Worm (Caenorhabditis elegans): Measurements from ENCODE around the gene grd-7.

Gene grd-7

DNA sequence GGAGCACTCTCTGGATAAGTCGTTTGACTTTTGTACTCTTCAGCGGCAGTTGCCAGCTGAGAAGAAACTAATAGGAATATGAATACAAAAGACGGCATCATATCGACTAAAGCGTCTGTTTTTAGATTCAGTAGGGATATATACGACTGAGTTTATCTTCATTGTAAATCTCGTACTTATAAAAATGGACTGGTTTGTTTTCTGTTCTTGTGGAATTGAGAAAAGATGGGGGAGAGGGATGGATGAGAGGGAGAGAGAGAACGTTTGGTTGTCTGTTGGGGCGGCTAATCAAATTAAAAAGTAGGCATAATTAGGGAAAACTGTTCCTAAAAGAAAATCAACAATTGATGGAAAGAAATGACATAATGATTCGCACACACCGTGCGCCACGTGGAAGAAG is at the start of gene grd-7:
Gene grd-7, minus strand, starts transcription at position 101 of the 400 bp plus-strand sequence.
- no peak for TF ChIP-seq ama-1 (optimal IDR thresholded peaks at IDR 0.05)
- no peak for TF ChIP-seq nhr-129 (tag; optimal IDR thresholded peaks at IDR 0.05)

DNA sequence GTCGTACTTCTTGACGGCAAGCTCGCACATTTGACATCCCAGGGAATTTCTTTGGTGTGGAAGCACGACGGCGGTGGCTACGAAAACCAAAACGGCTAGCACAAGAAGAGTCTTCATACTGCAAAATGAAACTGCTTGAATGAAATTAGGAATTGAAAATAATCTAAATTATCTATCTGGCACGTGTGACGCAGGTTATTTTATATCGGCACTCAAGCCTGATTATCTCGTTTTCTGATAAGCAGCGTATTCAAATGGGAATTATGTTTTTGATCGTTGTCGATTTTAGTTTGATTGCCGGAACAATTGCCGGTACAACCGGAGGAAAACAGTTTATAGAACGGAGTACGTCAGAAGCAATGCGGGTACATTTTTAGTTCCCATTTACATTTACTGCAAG is 49.4 kb upstream of the grd-7 start, which contains the start of gene spp-4:
Gene spp-4, minus strand, starts transcription at position 118 of the 400 bp plus-strand sequence.
- TF ChIP-seq blmp-1 (tag; optimal IDR thresholded peaks at IDR 0.05; ENCODE audit: insufficient read depth) (no peak), nhr-129 (tag; optimal IDR thresholded peaks at IDR 0.05) (no peak), nhr-21 (tag; optimal IDR thresholded peaks at IDR 0.05) (no peak), sma-9 (GFP tag; optimal IDR thresholded peaks at IDR 0.05) (peak; percentile 27), sma-9 (tag; optimal IDR thresholded peaks at IDR 0.05) (no peak), fos-1 (tag; optimal IDR thresholded peaks at IDR 0.05) (peak; percentile 3), mab-5 (tag; optimal IDR thresholded peaks at IDR 0.05) (no peak), Y55F3AM.14 (GFP tag; optimal IDR thresholded peaks at IDR 0.05) (no peak)

DNA sequence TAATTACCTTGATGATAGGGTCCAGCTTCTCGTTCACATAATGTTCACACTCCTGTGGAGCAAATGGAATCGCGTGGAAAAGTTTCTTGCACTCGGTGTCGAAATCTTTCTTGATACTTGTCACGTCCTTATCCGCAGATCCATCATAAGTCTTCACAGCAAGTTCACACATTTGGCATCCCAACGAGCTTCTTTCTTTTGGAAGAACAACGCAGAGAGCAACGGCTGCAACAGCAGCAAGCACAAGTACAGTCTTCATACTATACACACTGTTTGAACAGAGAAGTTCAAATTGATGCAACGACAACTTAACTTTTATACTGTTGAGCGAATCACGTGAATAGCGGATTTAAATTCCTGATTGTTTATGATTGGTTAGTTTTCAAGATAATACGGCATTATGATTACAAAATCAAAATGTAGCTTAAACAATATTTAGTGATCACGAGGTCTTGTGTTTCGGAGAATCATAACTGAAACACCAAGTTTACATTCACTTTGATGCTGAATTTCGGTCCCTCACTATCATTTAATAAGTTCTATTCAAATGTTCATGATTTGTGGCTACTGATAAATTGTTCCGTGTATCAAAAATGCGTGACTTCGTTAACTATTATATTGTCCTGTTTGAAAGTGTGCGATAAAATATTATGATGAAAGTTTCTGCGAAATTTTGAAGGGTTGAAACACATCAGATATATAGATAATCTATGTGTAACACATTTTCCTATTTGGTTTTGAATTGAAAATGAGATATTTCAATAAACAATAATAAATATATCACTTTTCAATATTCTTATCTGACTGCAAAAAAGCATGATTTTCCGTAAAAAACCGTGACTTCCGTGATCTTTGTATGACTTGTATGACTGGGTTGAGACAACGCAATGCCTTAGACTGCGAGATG is 47.5 kb upstream of the grd-7 start, which contains the start of the genes spp-2 and spp-6:
Gene spp-2, minus strand, starts transcription at position 334 of the 907 bp plus-strand sequence.
Gene spp-6, plus strand, starts transcription at position 857 of the 907 bp plus-strand sequence.
- no peak for TF ChIP-seq nhr-6 (tag; optimal IDR thresholded peaks at IDR 0.05)
- peak; percentile 61 for TF ChIP-seq skn-1 (tag; optimal IDR thresholded peaks at IDR 0.05)
- no peak for TF ChIP-seq unc-39 (tag; optimal IDR thresholded peaks at IDR 0.05)
- no peak for TF ChIP-seq C34F6.9 (tag; optimal IDR thresholded peaks at IDR 0.05)
- TF ChIP-seq ztf-1 (GFP tag; conservative IDR thresholded peaks at IDR 0.05), result no peak
- no peak for TF ChIP-seq egl-27 (tag; optimal IDR thresholded peaks at IDR 0.05)
- TF ChIP-seq crh-2 (tag; optimal IDR thresholded peaks at IDR 0.05), result peak; percentile 22
- TF ChIP-seq F13H6.1 (tag; optimal IDR thresholded peaks at IDR 0.05), result no peak
- no peak for TF ChIP-seq R02D3.7 (tag; optimal IDR thresholded peaks at IDR 0.05)
- TF ChIP-seq sma-9 (GFP tag; optimal IDR thresholded peaks at IDR 0.05), result peak; percentile 2
- TF ChIP-seq sma-9 (tag; optimal IDR thresholded peaks at IDR 0.05), result no peak
- no peak for TF ChIP-seq lin-39 (tag; optimal IDR thresholded peaks at IDR 0.05)
- TF ChIP-seq nhr-11 (tag; optimal IDR thresholded peaks at IDR 0.05), result no peak
- TF ChIP-seq mbf-1 (tag; optimal IDR thresholded peaks at IDR 0.05), result no peak
- no peak for TF ChIP-seq unc-62 (GFP tag; optimal IDR thresholded peaks at IDR 0.05)
- TF ChIP-seq sem-4 (tag; optimal IDR thresholded peaks at IDR 0.05), result no peak
- TF ChIP-seq elt-1 (tag; optimal IDR thresholded peaks at IDR 0.05), result no peak
- no peak for TF ChIP-seq mdl-1 (tag; optimal IDR thresholded peaks at IDR 0.05)
- no peak for TF ChIP-seq ztf-4 (tag; optimal IDR thresholded peaks at IDR 0.05)
- peak; percentile 53 for TF ChIP-seq fos-1 (tag; optimal IDR thresholded peaks at IDR 0.05)
- no peak for TF ChIP-seq mab-5 (tag; optimal IDR thresholded peaks at IDR 0.05)
- TF ChIP-seq ama-1 (optimal IDR thresholded peaks at IDR 0.05), result peak; percentile 60
- no peak for TF ChIP-seq nhr-129 (tag; optimal IDR thresholded peaks at IDR 0.05)
- no peak for TF ChIP-seq zag-1 (tag; optimal IDR thresholded peaks at IDR 0.05)
- no peak for TF ChIP-seq aly-2 (tag; optimal IDR thresholded peaks at IDR 0.05)
- no peak for TF ChIP-seq lin-11 (tag; optimal IDR thresholded peaks at IDR 0.05)
- TF ChIP-seq nhr-10 (tag; optimal IDR thresholded peaks at IDR 0.05), result no peak
- peak; percentile 10 for TF ChIP-seq gmeb-1 (tag; optimal IDR thresholded peaks at IDR 0.05)

DNA sequence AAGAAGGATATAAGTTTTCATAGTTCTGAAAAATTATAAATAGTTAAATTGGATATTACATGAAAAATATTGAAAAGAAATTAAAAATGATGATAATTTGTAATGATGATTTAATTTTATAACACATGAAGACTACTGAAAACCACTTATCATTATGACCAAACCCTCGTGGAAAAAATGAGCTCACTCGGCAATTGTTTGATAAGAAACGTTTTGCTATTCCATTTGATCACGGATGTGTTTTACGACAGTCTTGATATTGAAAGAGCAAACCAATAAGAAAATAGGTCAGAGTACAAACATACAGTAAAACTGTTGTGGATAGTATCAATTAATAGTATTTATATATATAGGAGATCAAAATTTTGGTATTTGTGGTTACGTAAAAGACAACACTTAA is 46.0 kb upstream of the grd-7 start, which contains the start of gene spp-3:
Gene spp-3, minus strand, starts transcription at position 25 of the 400 bp plus-strand sequence.
- TF ChIP-seq crh-2 (tag; optimal IDR thresholded peaks at IDR 0.05) (peak; percentile 43), egl-27 (tag; optimal IDR thresholded peaks at IDR 0.05) (no peak), nhr-6 (tag; optimal IDR thresholded peaks at IDR 0.05) (no peak), sma-3 (GFP tag; optimal IDR thresholded peaks at IDR 0.05) (peak; percentile 7), ZK546.5 (tag; optimal IDR thresholded peaks at IDR 0.05) (no peak), lsy-2 (tag; optimal IDR thresholded peaks at IDR 0.05) (peak in 1 of 2 experiments; percentile 18), F13H6.1 (tag; optimal IDR thresholded peaks at IDR 0.05) (peak; percentile 38), gmeb-1 (tag; optimal IDR thresholded peaks at IDR 0.05) (peak; percentile 57), skn-1 (tag; optimal IDR thresholded peaks at IDR 0.05) (peak; percentile 89), fos-1 (tag; optimal IDR thresholded peaks at IDR 0.05) (peak; percentile 95), sma-9 (GFP tag; optimal IDR thresholded peaks at IDR 0.05) (peak; percentile 64), sma-9 (tag; optimal IDR thresholded peaks at IDR 0.05) (no peak), aly-2 (tag; optimal IDR thresholded peaks at IDR 0.05) (no peak), mdl-1 (tag; optimal IDR thresholded peaks at IDR 0.05) (peak in 1 of 2 experiments; percentile 3)
